Worm (Caenorhabditis elegans) whole organism, L4 larva: ENCODE measurements around the gene B0303.16.

Experiments used
- D1046.2 ChIP-seq: fragments of 200-800 bp; sonication (Bioruptor generic); IDR thresholded peaks from 2 replicates; pipeline ENCODE4 v1.3.6; 2022; ENCODE audit warnings: missing genetic modification characterization, missing compliant biosample characterization
- F10B5.3 ChIP-seq: sonication (generic microtip); optimal IDR thresholded peaks from 2 replicates; lab custom pipeline; 2016; ENCODE audit warnings: mild to moderate bottlenecking, missing genetic modification characterization, missing compliant biosample characterization
- R02D3.7 ChIP-seq: fragments of 150-350 bp; sonication (generic microtip); optimal IDR thresholded peaks from 3 replicates; lab custom pipeline; 2014; ENCODE audit warnings: missing biosample characterization, missing genetic modification characterization
- Y48G9A.11 ChIP-seq: fragments of 200-800 bp; sonication (Bioruptor generic); IDR thresholded peaks from 2 replicates; pipeline ENCODE4 v1.3.6; 2022; ENCODE audit warnings: missing genetic modification reagents, missing genetic modification characterization, missing compliant biosample characterization
- Y5F2A.4 ChIP-seq: fragments of 200-800 bp; sonication (Bioruptor generic); optimal IDR thresholded peaks from 2 replicates; lab custom pipeline; 2018; ENCODE audit warnings: mild to moderate bottlenecking, missing genetic modification characterization, missing compliant biosample characterization
- Y75B8A.6 ChIP-seq: fragments of 200-800 bp; sonication (Bioruptor generic); IDR thresholded peaks from 2 replicates; pipeline ENCODE4 v1.3.6; 2022; ENCODE audit warnings: missing genetic modification reagents, missing genetic modification characterization, missing compliant biosample characterization
- ZK337.2 ChIP-seq: fragments of 200-800 bp; sonication (Bioruptor generic); IDR thresholded peaks from 2 replicates; pipeline ENCODE4 v1.3.6; 2022; ENCODE audit warnings: missing genetic modification reagents, missing genetic modification characterization, missing compliant biosample characterization
- aha-1 ChIP-seq: fragments of 150-350 bp; peaks from one replicate; lab custom pipeline; 2014; ENCODE audit warnings: missing biosample characterization, missing genetic modification characterization
- ama-1 ChIP-seq: fragments of 150-350 bp; optimal IDR thresholded peaks from 2 replicates; lab custom pipeline; 2014; ENCODE audit warnings: inconsistent platforms, mixed read lengths
- arid-1 ChIP-seq: fragments of 200-800 bp; sonication (Bioruptor generic); conservative IDR thresholded peaks from 2 replicates; pipeline ENCODE4 v1.3.6; 2022; ENCODE audit warnings: missing genetic modification reagents, missing genetic modification characterization, missing compliant biosample characterization
- attf-4 ChIP-seq: sonication (generic microtip); optimal IDR thresholded peaks from 3 replicates; lab custom pipeline; 2017; ENCODE audit warnings: missing biosample characterization, missing genetic modification characterization
- ceh-20 ChIP-seq: fragments of 200-800 bp; sonication (Bioruptor generic); IDR thresholded peaks from 2 replicates; pipeline ENCODE4 v1.3.6; 2022; ENCODE audit warnings: missing genetic modification reagents, missing genetic modification characterization, missing compliant biosample characterization
- ceh-28 ChIP-seq: fragments of 150-350 bp; optimal IDR thresholded peaks from 2 replicates; lab custom pipeline; 2014; ENCODE audit warnings: missing biosample characterization, missing genetic modification reagents, missing genetic modification characterization
- ceh-62 ChIP-seq: sonication (generic microtip); optimal IDR thresholded peaks from 2 replicates; lab custom pipeline; 2017; ENCODE audit warnings: missing biosample characterization, missing genetic modification characterization
- ces-1 ChIP-seq: fragments of 150-350 bp; sonication (generic microtip); optimal IDR thresholded peaks from 4 replicates; lab custom pipeline; 2014; ENCODE audit warnings: missing biosample characterization, missing genetic modification reagents, missing genetic modification characterization
- daf-12 ChIP-seq: fragments of 150-350 bp; optimal IDR thresholded peaks from 2 replicates; lab custom pipeline; 2014; ENCODE audit warnings: missing biosample characterization, missing genetic modification reagents, missing genetic modification characterization
- daf-19 ChIP-seq: fragments of 200-800 bp; sonication (Bioruptor generic); conservative IDR thresholded peaks from 2 replicates; pipeline ENCODE4 v1.3.6; 2022; ENCODE audit warnings: missing genetic modification characterization, missing compliant biosample characterization
- daf-8 ChIP-seq: fragments of 200-800 bp; sonication (Bioruptor generic); IDR thresholded peaks from 2 replicates; pipeline ENCODE4 v1.3.6; 2022; ENCODE audit warnings: missing genetic modification characterization, missing compliant biosample characterization
- dmd-6 ChIP-seq: fragments of 200-800 bp; sonication (Bioruptor generic); IDR thresholded peaks from 2 replicates; pipeline ENCODE4 v1.3.6; 2022; ENCODE audit warnings: missing genetic modification reagents, missing genetic modification characterization, missing compliant biosample characterization
- dmd-9 ChIP-seq: fragments of 200-800 bp; sonication (Bioruptor generic); IDR thresholded peaks from 2 replicates; pipeline ENCODE4 v1.3.6; 2022; ENCODE audit warnings: missing genetic modification reagents, missing genetic modification characterization, missing compliant biosample characterization
- duxl-1 ChIP-seq: sonication (generic microtip); optimal IDR thresholded peaks from 2 replicates; lab custom pipeline; 2016; ENCODE audit warnings: mild to moderate bottlenecking, missing genetic modification characterization, moderate library complexity, missing compliant biosample characterization; ENCODE audit not compliant: poor library complexity
- fkh-10 ChIP-seq: fragments of 150-350 bp; optimal IDR thresholded peaks from 2 replicates; lab custom pipeline; 2014; ENCODE audit warnings: missing biosample characterization, missing genetic modification reagents, missing genetic modification characterization
- hif-1 ChIP-seq, 2 experiments: sonication (generic microtip); optimal IDR thresholded peaks; 2 replicates each; lab custom pipeline; 2016 to 2017; ENCODE audit warnings: missing compliant biosample characterization in 2 of 2, missing genetic modification characterization in 2 of 2, missing genetic modification reagents in 2 of 2, missing genotype in 2 of 2, mild to moderate bottlenecking in 1 of 2
- hlh-30 ChIP-seq: sonication (generic microtip); optimal IDR thresholded peaks from 2 replicates; lab custom pipeline; 2017; ENCODE audit warnings: antibody characterized with exemption, mild to moderate bottlenecking, missing genetic modification characterization, missing compliant biosample characterization; ENCODE audit not compliant: insufficient read depth
- jun-1 ChIP-seq: fragments of 150-350 bp; optimal IDR thresholded peaks from 2 replicates; lab custom pipeline; 2014; ENCODE audit warnings: missing biosample characterization, missing genetic modification reagents, missing genetic modification characterization
- lin-38 ChIP-seq: fragments of 200-800 bp; sonication (Bioruptor generic); IDR thresholded peaks from 2 replicates; pipeline ENCODE4 v1.3.6; 2022; ENCODE audit warnings: missing genetic modification reagents, missing genetic modification characterization, missing compliant biosample characterization
- lin-39 ChIP-seq: fragments of 150-350 bp; optimal IDR thresholded peaks from 2 replicates; lab custom pipeline; 2014; ENCODE audit warnings: missing biosample characterization, missing genetic modification reagents, missing genetic modification characterization
- madf-9 ChIP-seq: fragments of 200-800 bp; sonication (Bioruptor generic); conservative IDR thresholded peaks from 2 replicates; pipeline ENCODE4 v1.3.6; 2022; ENCODE audit warnings: missing genetic modification reagents, missing genetic modification characterization, missing compliant biosample characterization
- mdl-1 ChIP-seq, 2 experiments: fragments of 150-350 bp in 1 of 2; sonication (generic microtip) in 1 of 2; optimal IDR thresholded peaks; 2 replicates each; lab custom pipeline; 2014 to 2017; ENCODE audit warnings: missing biosample characterization in 2 of 2, missing genetic modification characterization in 2 of 2
- mdt-29 ChIP-seq: fragments of 200-800 bp; sonication (Bioruptor generic); IDR thresholded peaks from 2 replicates; pipeline ENCODE4 v1.3.6; 2022; ENCODE audit warnings: missing genetic modification reagents, missing genetic modification characterization, missing compliant biosample characterization
- nhr-10 ChIP-seq: fragments of 150-350 bp; optimal IDR thresholded peaks from 2 replicates; lab custom pipeline; 2014; ENCODE audit warnings: missing biosample characterization, missing genetic modification characterization
- nhr-102 ChIP-seq: sonication (generic microtip); optimal IDR thresholded peaks from 2 replicates; lab custom pipeline; 2016; ENCODE audit warnings: mild to moderate bottlenecking, missing genetic modification characterization, moderate library complexity, missing compliant biosample characterization
- nhr-11 ChIP-seq: fragments of 150-350 bp; optimal IDR thresholded peaks from 2 replicates; lab custom pipeline; 2014; ENCODE audit warnings: missing biosample characterization, missing genetic modification characterization
- nhr-111 ChIP-seq: fragments of 200-800 bp; sonication (Bioruptor generic); optimal IDR thresholded peaks from 2 replicates; lab custom pipeline; 2018; ENCODE audit warnings: mild to moderate bottlenecking, missing genetic modification characterization, missing compliant biosample characterization
- nhr-28 ChIP-seq: fragments of 150-350 bp; optimal IDR thresholded peaks from 2 replicates; lab custom pipeline; 2014; ENCODE audit warnings: missing biosample characterization, missing genetic modification characterization
- nhr-42 ChIP-seq: fragments of 200-800 bp; sonication (Bioruptor generic); IDR thresholded peaks from 2 replicates; pipeline ENCODE4 v1.3.6; 2022; ENCODE audit warnings: missing genetic modification characterization, missing compliant biosample characterization
- nhr-6 ChIP-seq: fragments of 150-350 bp; optimal IDR thresholded peaks from 2 replicates; lab custom pipeline; 2014; ENCODE audit warnings: missing biosample characterization, missing genetic modification characterization
- nhr-76 ChIP-seq: fragments of 150-350 bp; optimal IDR thresholded peaks from 2 replicates; lab custom pipeline; 2014; ENCODE audit warnings: missing biosample characterization, missing genetic modification characterization
- nhr-77 ChIP-seq: fragments of 150-350 bp; optimal IDR thresholded peaks from 2 replicates; lab custom pipeline; 2014; ENCODE audit warnings: missing biosample characterization, missing genetic modification characterization
- saeg-2 ChIP-seq: fragments of 200-800 bp; sonication (Bioruptor generic); IDR thresholded peaks from 2 replicates; pipeline ENCODE4 v1.3.6; 2022; ENCODE audit warnings: missing genetic modification reagents, missing genetic modification characterization, missing compliant biosample characterization
- sdz-12 ChIP-seq: fragments of 200-800 bp; sonication (Bioruptor generic); optimal IDR thresholded peaks from 2 replicates; lab custom pipeline; 2018; ENCODE audit warnings: mild to moderate bottlenecking, missing genetic modification characterization, missing compliant biosample characterization
- skn-1 ChIP-seq: fragments of 150-350 bp; optimal IDR thresholded peaks from 2 replicates; lab custom pipeline; 2014; ENCODE audit warnings: missing biosample characterization, missing genetic modification characterization
- tra-1 ChIP-seq: fragments of 200-800 bp; sonication (Bioruptor generic); IDR thresholded peaks from 2 replicates; pipeline ENCODE4 v1.3.6; 2022; ENCODE audit warnings: missing genetic modification reagents, missing genetic modification characterization, missing compliant biosample characterization
- zip-11 ChIP-seq: fragments of 200-800 bp; sonication (Bioruptor generic); IDR thresholded peaks from 2 replicates; pipeline ENCODE4 v1.3.6; 2022; ENCODE audit warnings: missing genetic modification characterization, missing compliant biosample characterization
- ztf-7 ChIP-seq: fragments of 150-350 bp; optimal IDR thresholded peaks from 2 replicates; lab custom pipeline; 2014; ENCODE audit warnings: missing biosample characterization, missing genetic modification characterization

B0303.16 gene

ce11 chrIII:8739786-8740185 lies 34.9 kb downstream of the B0303.16 start (continued):
- TF ChIP-seq madf-9 (GFP tag; lab: Robert Waterston, UW) (no peak), nhr-10 (no peak), ceh-28 (tag; lab: Kevin White, UChicago) (no peak), nhr-6 (tag; lab: Kevin White, UChicago) (no peak), hlh-30 (tag; lab: Kevin White, UChicago) (peak; percentile 21), sdz-12 (GFP tag; lab: Kevin White, UChicago) (no peak), hif-1 (tag; optimal IDR thresholded peaks at IDR 0.05; lab: Kevin White, UChicago) (no peak), dmd-6 (0 out of 2 replicates have a peak, but pooled peaks have one; percentile 9), ZK337.2 (GFP tag; lab: Robert Waterston, UW) (no peak), Y75B8A.6 (no peak), nhr-42 (GFP tag; lab: Robert Waterston, UW) (no peak), ztf-7 (tag; lab: Kevin White, UChicago) (no peak), F10B5.3 (tag; lab: Kevin White, UChicago) (no peak), nhr-77 (tag; lab: Kevin White, UChicago) (no peak), duxl-1 (tag; lab: Kevin White, UChicago) (no peak), lin-38 (GFP tag; lab: Robert Waterston, UW) (0 out of 2 replicates have a peak, but pooled peaks have one; percentile 10), nhr-11 (tag; lab: Kevin White, UChicago) (no peak), ces-1 (GFP tag; lab: Kevin White, UChicago) (no peak), R02D3.7 (tag; lab: Kevin White, UChicago) (no peak), Y48G9A.11 (no peak), ama-1 (lab: Kevin White, UChicago) (no peak), fkh-10 (GFP tag; lab: Kevin White, UChicago) (no peak), dmd-9 (GFP tag; lab: Robert Waterston, UW) (no peak), nhr-102 (tag; lab: Kevin White, UChicago) (no peak), mdl-1 (tag; optimal IDR thresholded peaks at IDR 0.05; lab: Kevin White, UChicago) (no peak), nhr-76 (tag; lab: Kevin White, UChicago) (no peak), ceh-62 (tag; lab: Kevin White, UChicago) (no peak), mdt-29 (GFP tag; lab: Robert Waterston, UW) (no peak), nhr-111 (GFP tag; lab: Kevin White, UChicago) (no peak), daf-12 (no peak), Y5F2A.4 (GFP tag; lab: Kevin White, UChicago) (no peak), zip-11 (no peak), ceh-20 (GFP tag; lab: Robert Waterston, UW) (0 out of 2 replicates have a peak, but pooled peaks have one; percentile 9), arid-1 (GFP tag; lab: Robert Waterston, UW) (no peak), nhr-28 (no peak), skn-1 (tag; lab: Kevin White, UChicago) (no peak), jun-1 (tag; lab: Kevin White, UChicago) (no peak), attf-4 (no peak), daf-8 (GFP tag; lab: Robert Waterston, UW) (no peak), D1046.2 (GFP tag; lab: Robert Waterston, UW) (no peak), tra-1 (GFP tag; lab: Robert Waterston, UW) (no peak), daf-19 (GFP tag; lab: Robert Waterston, UW) (no peak), saeg-2 (GFP tag; lab: Robert Waterston, UW) (no peak), aha-1 (tag; lab: Kevin White, UChicago) (peak; percentile 67), lin-39 (no peak)
- TF ChIP-seq, all 104 proteins: peak for 8
